Fruit fly (Drosophila melanogaster): ENCODE data around the gene CG6974.

CG6974 gene

dm6 chr3R:15095550-15096031 is 16.5 kb upstream of the CG6974 start, which contains the start of gene CG6966 (continued):
- TF ChIP-seq B-H1 (GFP tag; IDR thresholded peaks at IDR 0.05) (no peak), Scr (GFP tag; IDR thresholded peaks at IDR 0.05; ENCODE audit: partially characterized antibody) (no peak), so (GFP tag; IDR thresholded peaks at IDR 0.05) (no peak), Hr78 (GFP tag; optimal IDR thresholded peaks at IDR 0.05) (no peak), CG16813 (GFP tag; IDR thresholded peaks at IDR 0.05; ENCODE audit: partially characterized antibody) (no peak), CG12219 (GFP tag; optimal IDR thresholded peaks at IDR 0.05) (peak; percentile 90), CG2120 (GFP tag; optimal IDR thresholded peaks at IDR 0.05) (peak; percentile 96), phol (tag; optimal IDR thresholded peaks at IDR 0.05) (peak; percentile 93), ash1 (GFP tag; optimal IDR thresholded peaks at IDR 0.05) (peak; percentile 96), CG11560 (tag; IDR thresholded peaks at IDR 0.05) (no peak), Taf1 (GFP tag; IDR thresholded peaks at IDR 0.05) (no peak), hb (GFP tag; IDR thresholded peaks at IDR 0.05; ENCODE audit: partially characterized antibody) (no peak), Fer2 (tag; optimal IDR thresholded peaks at IDR 0.05) (peak; percentile 92), Sry-β (GFP tag; optimal IDR thresholded peaks at IDR 0.05) (peak; percentile 55), Kr (GFP tag; optimal IDR thresholded peaks at IDR 0.05) (no peak), Eip74EF (GFP tag; optimal IDR thresholded peaks at IDR 0.05) (peak in 1 of 2 experiments; percentile 44), lilli (GFP tag; optimal IDR thresholded peaks at IDR 0.05) (peak; percentile 92), fu2 (GFP tag; optimal IDR thresholded peaks at IDR 0.05) (peak; percentile 96), crp (GFP tag; optimal IDR thresholded peaks at IDR 0.05) (peak in 1 of 2 experiments; percentile 77), lola (GFP tag; optimal IDR thresholded peaks at IDR 0.05) (peak in 1 of 3 experiments; percentile 65), CG12155 (GFP tag; optimal IDR thresholded peaks at IDR 0.05) (peak; percentile 92), CG6791 (GFP tag; IDR thresholded peaks at IDR 0.05; ENCODE audit: partially characterized antibody) (no peak), CG11398 (GFP tag; optimal IDR thresholded peaks at IDR 0.05) (peak; percentile 95), mirr (GFP tag; optimal IDR thresholded peaks at IDR 0.05) (peak; percentile 98), Vsx1 (GFP tag; optimal IDR thresholded peaks at IDR 0.05) (peak; percentile 94), CG4328 (GFP tag; optimal IDR thresholded peaks at IDR 0.05) (peak; percentile 94), CG10274 (GFP tag; optimal IDR thresholded peaks at IDR 0.05) (peak; percentile 71), trh (GFP tag; optimal IDR thresholded peaks at IDR 0.05) (peak; percentile 95), Sox102F (GFP tag; optimal IDR thresholded peaks at IDR 0.05) (peak; percentile 88), CG14050 (GFP tag; IDR thresholded peaks at IDR 0.05) (no peak), CG12299 (tag; optimal IDR thresholded peaks at IDR 0.05) (peak; percentile 91), BEAF-32 (GFP tag; optimal IDR thresholded peaks at IDR 0.05) (peak; percentile 67), CG18011 (GFP tag; optimal IDR thresholded peaks at IDR 0.05) (peak; percentile 100), CG14014 (GFP tag; IDR thresholded peaks at IDR 0.05) (no peak), E2f2 (GFP tag; IDR thresholded peaks at IDR 0.05) (no peak), CG6175 (GFP tag; IDR thresholded peaks at IDR 0.05) (no peak), CG8281 (tag; optimal IDR thresholded peaks at IDR 0.05) (peak; percentile 64), CG10959 (GFP tag; IDR thresholded peaks at IDR 0.05) (no peak), Dip3 (GFP tag; optimal IDR thresholded peaks at IDR 0.05) (peak; percentile 95), CG18599 (GFP tag; optimal IDR thresholded peaks at IDR 0.05) (peak; percentile 95), CG15269 (tag; optimal IDR thresholded peaks at IDR 0.05) (peak; percentile 91), ftz-f1 (GFP tag; optimal IDR thresholded peaks at IDR 0.05) (no peak), CG1792 (GFP tag; optimal IDR thresholded peaks at IDR 0.05) (peak; percentile 88), lov (optimal IDR thresholded peaks at IDR 0.05) (no peak), lov (GFP tag; IDR thresholded peaks at IDR 0.05) (no peak), org-1 (GFP tag; optimal IDR thresholded peaks at IDR 0.05) (peak; percentile 93), seq (GFP tag; IDR thresholded peaks at IDR 0.05) (no peak), CG33213 (GFP tag; optimal IDR thresholded peaks at IDR 0.05) (peak; percentile 99), CG17612 (GFP tag; IDR thresholded peaks at IDR 0.05) (no peak)

Data from whole organism, embryonic.